Fruit fly (Drosophila melanogaster) whole organism, embryonic: ENCODE measurements around the gene Rpn2.

Experiments
- Antp ChIP-seq: fragments of 200-800 bp; sonication (Bioruptor generic); optimal IDR thresholded peaks from 3 replicates; lab custom pipeline; 2016; ENCODE audit warnings: missing biosample characterization, missing genetic modification characterization
- Asciz ChIP-seq: fragments of 200-800 bp; sonication (Bioruptor generic); optimal IDR thresholded peaks from 2 replicates; lab custom pipeline; 2017; ENCODE audit warnings: missing biosample characterization, mild to moderate bottlenecking, missing genetic modification characterization, missing genetic modification reagents
- CG10209 ChIP-seq: fragments of 200-800 bp; sonication (Bioruptor generic); optimal IDR thresholded peaks from 3 replicates; lab custom pipeline; 2017; ENCODE audit warnings: missing biosample characterization, mild to moderate bottlenecking, missing genetic modification characterization, missing genetic modification reagents
- CG10274 ChIP-seq: fragments of 200-800 bp; sonication (Bioruptor generic); optimal IDR thresholded peaks from 3 replicates; lab custom pipeline; 2017; ENCODE audit warnings: missing biosample characterization, mild to moderate bottlenecking, missing genetic modification characterization
- CG12219 ChIP-seq: fragments of 200-800 bp; sonication (Bioruptor generic); optimal IDR thresholded peaks from 3 replicates; lab custom pipeline; 2018; ENCODE audit warnings: missing biosample characterization, mild to moderate bottlenecking, missing genetic modification characterization
- CG1233 ChIP-seq: fragments of 200-800 bp; sonication (Bioruptor generic); optimal IDR thresholded peaks from 4 replicates; lab custom pipeline; 2018; ENCODE audit warnings: missing biosample characterization, mild to moderate bottlenecking, missing genetic modification characterization
- CG15269 ChIP-seq: fragments of 200-800 bp; sonication (Bioruptor generic); optimal IDR thresholded peaks from 2 replicates; lab custom pipeline; 2018; ENCODE audit warnings: missing biosample characterization, mild to moderate bottlenecking, missing genetic modification characterization, moderate library complexity
- CG17186 ChIP-seq: fragments of 200-800 bp; sonication (Bioruptor generic); optimal IDR thresholded peaks from 3 replicates; lab custom pipeline; 2017; ENCODE audit warnings: missing biosample characterization, missing genetic modification reagents, missing genetic modification characterization
- CG1832 ChIP-seq: fragments of 200-800 bp; sonication (Bioruptor generic); optimal IDR thresholded peaks from 2 replicates; lab custom pipeline; 2017; ENCODE audit warnings: missing biosample characterization, mild to moderate bottlenecking, missing genetic modification characterization, inconsistent platforms
- CG18476 ChIP-seq: fragments of 200-800 bp; sonication (Bioruptor generic); optimal IDR thresholded peaks from 2 replicates; lab custom pipeline; 2016; ENCODE audit warnings: missing biosample characterization, mild to moderate bottlenecking, missing genetic modification characterization
- CG18599 ChIP-seq: fragments of 200-800 bp; sonication (Bioruptor generic); optimal IDR thresholded peaks from 3 replicates; lab custom pipeline; 2017; ENCODE audit warnings: missing biosample characterization, missing genetic modification characterization, mild to moderate bottlenecking, moderate library complexity, missing genetic modification reagents
- CG18619 ChIP-seq: fragments of 200-800 bp; sonication (Bioruptor generic); optimal IDR thresholded peaks from 3 replicates; lab custom pipeline; 2017; ENCODE audit warnings: missing biosample characterization, mild to moderate bottlenecking, missing genetic modification characterization
- CG2116 ChIP-seq: fragments of 200-800 bp; sonication (Bioruptor generic); optimal IDR thresholded peaks from 3 replicates; lab custom pipeline; 2018; ENCODE audit warnings: missing biosample characterization, mild to moderate bottlenecking, missing genetic modification characterization
- CG3163 ChIP-seq: fragments of 200-800 bp; sonication (Bioruptor generic); optimal IDR thresholded peaks from 3 replicates; lab custom pipeline; 2016; ENCODE audit warnings: missing biosample characterization, missing genetic modification characterization
- CG43689 ChIP-seq: fragments of 200-800 bp; sonication (Bioruptor generic); IDR thresholded peaks from 2 replicates; pipeline ENCODE4 v1.3.6; 2022; ENCODE audit warnings: missing biosample characterization, missing genetic modification characterization
- CG4854 ChIP-seq: fragments of 200-800 bp; sonication (Bioruptor generic); optimal IDR thresholded peaks from 2 replicates; lab custom pipeline; 2016; ENCODE audit warnings: missing biosample characterization, missing genetic modification characterization, inconsistent platforms
- CG5245 ChIP-seq: fragments of 200-800 bp; sonication (Bioruptor generic); optimal IDR thresholded peaks from 3 replicates; lab custom pipeline; 2016; ENCODE audit warnings: missing biosample characterization, missing genetic modification characterization
- CG6854 ChIP-seq: fragments of 200-800 bp; sonication (Bioruptor generic); optimal IDR thresholded peaks from 3 replicates; lab custom pipeline; 2017; ENCODE audit warnings: missing biosample characterization, mild to moderate bottlenecking, missing genetic modification characterization
- CG9609 ChIP-seq: fragments of 200-800 bp; sonication (Bioruptor generic); optimal IDR thresholded peaks from 3 replicates; lab custom pipeline; 2016; ENCODE audit warnings: missing biosample characterization, missing genetic modification characterization
- CG9817 ChIP-seq: fragments of 200-800 bp; sonication (Bioruptor generic); optimal IDR thresholded peaks from 2 replicates; lab custom pipeline; 2018; ENCODE audit warnings: missing biosample characterization, mild to moderate bottlenecking, missing genetic modification characterization, moderate library complexity
- Dp ChIP-seq: fragments of 200-800 bp; sonication (Bioruptor generic); optimal IDR thresholded peaks from 2 replicates; lab custom pipeline; 2018; ENCODE audit warnings: missing biosample characterization, mild to moderate bottlenecking, missing genetic modification characterization, moderate library complexity
- E2f2 ChIP-seq: fragments of 200-800 bp; sonication (Bioruptor generic); IDR thresholded peaks from 2 replicates; pipeline ENCODE4 v1.3.6; 2022; ENCODE audit warnings: missing biosample characterization, missing genetic modification characterization
- GATAe ChIP-seq: fragments of 200-800 bp; sonication (Bioruptor generic); conservative IDR thresholded peaks from 2 replicates; pipeline ENCODE4 v1.3.6; 2022; ENCODE audit warnings: missing biosample characterization, missing genetic modification characterization
- H15 ChIP-seq: fragments of 200-800 bp; sonication (Bioruptor generic); IDR thresholded peaks from 3 replicates; pipeline ENCODE4 v1.3.6; 2022; ENCODE audit warnings: missing biosample characterization, missing genetic modification characterization
- HLHmδ ChIP-seq: fragments of 200-800 bp; sonication (Bioruptor generic); optimal IDR thresholded peaks from 2 replicates; lab custom pipeline; 2018; ENCODE audit warnings: missing biosample characterization, mild to moderate bottlenecking, missing genetic modification characterization, moderate library complexity
- Jarid2 ChIP-seq: fragments of 200-800 bp; sonication (Bioruptor generic); optimal IDR thresholded peaks from 3 replicates; lab custom pipeline; 2017; ENCODE audit warnings: mild to moderate bottlenecking, missing biosample characterization, missing genetic modification reagents, missing genetic modification characterization
- Lpt ChIP-seq: fragments of >200 bp; optimal IDR thresholded peaks from 2 replicates; lab custom pipeline; 2018; ENCODE audit warnings: missing biosample characterization, missing genetic modification characterization
- MBD-R2 ChIP-seq: fragments of 200-800 bp; sonication (Bioruptor generic); IDR thresholded peaks from 2 replicates; pipeline ENCODE4 v1.3.6; 2022; ENCODE audit warnings: missing biosample characterization, missing genetic modification characterization
- MESR4 ChIP-seq: fragments of 200-800 bp; sonication (Bioruptor generic); optimal IDR thresholded peaks from 2 replicates; lab custom pipeline; 2018; ENCODE audit warnings: missing biosample characterization, mild to moderate bottlenecking, missing genetic modification characterization, moderate library complexity
- NfI ChIP-seq: fragments of 200-800 bp; sonication (Bioruptor generic); optimal IDR thresholded peaks from 3 replicates; lab custom pipeline; 2018; ENCODE audit warnings: missing biosample characterization, mild to moderate bottlenecking, missing genetic modification characterization, moderate library complexity
- ase ChIP-seq: fragments of 200-800 bp; sonication (Bioruptor generic); IDR thresholded peaks from 3 replicates; pipeline ENCODE4 v1.3.6; 2022; ENCODE audit warnings: missing biosample characterization, missing genetic modification characterization
- chif ChIP-seq, 2 experiments: fragments of 200-800 bp; sonication (Bioruptor generic); optimal IDR thresholded peaks; 3 replicates each; lab custom pipeline; 2016; ENCODE audit warnings: missing biosample characterization in 2 of 2, missing genetic modification characterization in 2 of 2
- crol ChIP-seq: fragments of 200-800 bp; sonication (Bioruptor generic); IDR thresholded peaks from 2 replicates; pipeline ENCODE4 v1.3.6; 2022; ENCODE audit warnings: missing biosample characterization, missing genetic modification characterization
- ewg ChIP-seq: fragments of 200-800 bp; sonication (Bioruptor generic); optimal IDR thresholded peaks from 3 replicates; lab custom pipeline; 2017; ENCODE audit warnings: mild to moderate bottlenecking, missing biosample characterization, missing genetic modification reagents, missing genetic modification characterization
- gfzf ChIP-seq: fragments of 200-800 bp; sonication (Bioruptor generic); optimal IDR thresholded peaks from 2 replicates; lab custom pipeline; 2016; ENCODE audit warnings: missing biosample characterization, mild to moderate bottlenecking, missing genetic modification characterization, moderate library complexity
- ind ChIP-seq: fragments of 200-800 bp; sonication (Bioruptor generic); optimal IDR thresholded peaks from 3 replicates; lab custom pipeline; 2016; ENCODE audit warnings: missing biosample characterization, missing genetic modification characterization
- inv ChIP-seq: fragments of 200-800 bp; sonication (Bioruptor generic); IDR thresholded peaks from 2 replicates; pipeline ENCODE4 v1.3.6; 2022; ENCODE audit warnings: missing biosample characterization, missing genetic modification characterization; ENCODE audit not compliant: partially characterized antibody
- oc ChIP-seq: fragments of 200-800 bp; sonication (Bioruptor generic); optimal IDR thresholded peaks from 2 replicates; lab custom pipeline; 2018; ENCODE audit warnings: missing biosample characterization, mild to moderate bottlenecking, missing genetic modification characterization, moderate library complexity
- onecut ChIP-seq: fragments of 200-800 bp; sonication (Bioruptor generic); IDR thresholded peaks from 2 replicates; pipeline ENCODE4 v1.3.6; 2022; ENCODE audit warnings: missing biosample characterization, missing genetic modification characterization
- pfk ChIP-seq: fragments of 200-800 bp; sonication (Bioruptor generic); optimal IDR thresholded peaks from 2 replicates; lab custom pipeline; 2018; ENCODE audit warnings: missing biosample characterization, mild to moderate bottlenecking, missing genetic modification characterization, moderate library complexity
- phol ChIP-seq: fragments of 200-800 bp; sonication (Bioruptor generic); optimal IDR thresholded peaks from 3 replicates; lab custom pipeline; 2018; ENCODE audit warnings: missing biosample characterization, mild to moderate bottlenecking, missing genetic modification characterization, moderate library complexity
- pita ChIP-seq: fragments of 200-800 bp; sonication (Bioruptor generic); optimal IDR thresholded peaks from 2 replicates; lab custom pipeline; 2017; ENCODE audit warnings: missing biosample characterization, mild to moderate bottlenecking, missing genetic modification characterization
- sd ChIP-seq: fragments of 200-800 bp; sonication (Bioruptor generic); optimal IDR thresholded peaks from 3 replicates; lab custom pipeline; 2018; ENCODE audit warnings: missing biosample characterization, mild to moderate bottlenecking, missing genetic modification characterization, moderate library complexity
- sob ChIP-seq: fragments of 200-800 bp; sonication (Bioruptor generic); IDR thresholded peaks from 2 replicates; pipeline ENCODE4 v1.3.6; 2022; ENCODE audit warnings: missing biosample characterization, missing genetic modification characterization
- sqz ChIP-seq: fragments of 200-800 bp; sonication (Bioruptor generic); optimal IDR thresholded peaks from 3 replicates; lab custom pipeline; 2018; ENCODE audit warnings: missing biosample characterization, mild to moderate bottlenecking, missing genetic modification characterization
- tin ChIP-seq: fragments of 200-800 bp; sonication (Bioruptor generic); optimal IDR thresholded peaks from 3 replicates; lab custom pipeline; 2016; ENCODE audit warnings: missing biosample characterization, missing genetic modification characterization
- toy ChIP-seq: fragments of 200-800 bp; sonication (Bioruptor generic); IDR thresholded peaks from 2 replicates; pipeline ENCODE4 v1.3.6; 2022; ENCODE audit warnings: missing biosample characterization, missing genetic modification characterization
- usp ChIP-seq: fragments of >200 bp; optimal IDR thresholded peaks from 2 replicates; lab custom pipeline; 2017; ENCODE audit warnings: missing biosample characterization, missing genetic modification characterization
- vfl ChIP-seq: fragments of 200-800 bp; sonication (Bioruptor generic); optimal IDR thresholded peaks from 2 replicates; lab custom pipeline; 2016; ENCODE audit warnings: missing biosample characterization, missing genetic modification characterization

The Rpn2 gene

DNA sequence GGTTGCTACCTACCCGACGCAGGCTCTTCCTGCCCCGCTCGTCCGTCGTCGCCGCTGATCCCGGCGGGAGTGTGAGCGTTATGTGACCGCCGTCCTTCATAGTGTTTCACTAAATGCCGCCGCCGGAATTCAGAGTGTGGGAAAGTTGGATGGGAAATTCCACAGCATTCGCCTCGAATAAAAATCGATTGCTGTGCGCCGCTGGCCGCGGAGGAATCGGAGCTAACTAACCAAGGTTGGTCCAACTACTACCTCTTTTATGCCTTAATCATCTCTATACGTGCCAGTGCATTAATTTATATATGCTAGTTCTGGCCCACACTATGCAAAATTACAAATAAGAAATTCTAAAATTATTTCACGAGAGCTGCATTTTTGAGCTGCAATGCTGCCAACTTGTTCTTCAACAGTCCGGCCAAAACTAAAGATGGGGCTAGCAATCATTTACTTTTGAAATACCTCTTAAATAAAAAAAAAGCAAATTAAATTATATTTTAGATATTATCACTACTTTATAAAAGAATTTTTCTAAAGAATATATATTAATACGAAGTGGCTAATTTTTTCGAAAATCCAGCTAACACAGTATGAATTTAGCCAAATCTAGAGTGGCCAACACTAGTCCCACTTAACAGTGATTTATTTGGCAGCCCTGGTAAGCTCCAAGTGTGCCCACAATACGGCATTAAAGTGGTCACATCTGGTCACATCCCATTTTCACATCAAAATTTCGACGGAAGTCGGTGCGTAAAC is 40.8 kb upstream of the Rpn2 start, which contains the start of the genes alpha-Man-Ib and Pdhb (continued):
- peak; percentile 11 for TF ChIP-seq pfk (GFP tag; lab: Kevin White, UChicago)
- TF ChIP-seq HLHmδ: no peak
- TF ChIP-seq CG18619: peak; percentile 71
- TF ChIP-seq CG18476 (GFP tag; lab: Kevin White, UChicago): peak; percentile 8
- peak; percentile 80 for TF ChIP-seq CG18599 (GFP tag; lab: Kevin White, UChicago)
- peak; percentile 52 for TF ChIP-seq E2f2 (GFP tag; lab: Robert Waterston, UW)
- peak; percentile 65; the same call in 2 of the 3 replicates for TF ChIP-seq H15 (GFP tag; lab: Robert Waterston, UW)
- TF ChIP-seq crol (GFP tag; lab: Robert Waterston, UW): no peak
- TF ChIP-seq ewg: peak; percentile 69
- peak; percentile 97 for TF ChIP-seq onecut (GFP tag; lab: Robert Waterston, UW)
- peak; percentile 4 for TF ChIP-seq MESR4
- peak; percentile 82 for TF ChIP-seq NfI (GFP tag; lab: Kevin White, UChicago)
- TF ChIP-seq Dp (GFP tag; lab: Kevin White, UChicago): peak; percentile 31
- TF ChIP-seq phol: peak; percentile 93
- TF ChIP-seq CG9609 (GFP tag; lab: Kevin White, UChicago): no peak
- no peak for TF ChIP-seq Lpt (GFP tag; lab: Kevin White, UChicago)
- TF ChIP-seq Jarid2: peak; percentile 58
- no peak for TF ChIP-seq usp (GFP tag; lab: Kevin White, UChicago)
- TF ChIP-seq Asciz: no peak
- TF ChIP-seq tin (GFP tag; lab: Kevin White, UChicago): peak; percentile 85
- no peak for TF ChIP-seq CG15269
- peak; percentile 41 to 49 for TF ChIP-seq chif (GFP tag; optimal IDR thresholded peaks at IDR 0.05; lab: Kevin White, UChicago)
- TF ChIP-seq CG5245: peak; percentile 31
- TF ChIP-seq CG9817: peak; percentile 91
- peak; percentile 78 for TF ChIP-seq gfzf (GFP tag; lab: Kevin White, UChicago)
- TF ChIP-seq inv (GFP tag; lab: Robert Waterston, UW): no peak; the same call in 1 of the 2 replicates
- TF ChIP-seq CG12219 (GFP tag; lab: Kevin White, UChicago): peak; percentile 6
- peak; percentile 92 for TF ChIP-seq MBD-R2
- no peak for TF ChIP-seq CG3163 (GFP tag; lab: Kevin White, UChicago)
- no peak for TF ChIP-seq toy (GFP tag; lab: Robert Waterston, UW)
- peak; percentile 57 for TF ChIP-seq CG1233
- peak; percentile 38; the same call in 1 of the 2 replicates for TF ChIP-seq GATAe
- peak; percentile 44 for TF ChIP-seq CG17186 (GFP tag; lab: Kevin White, UChicago)
- TF ChIP-seq CG43689 (GFP tag; lab: Robert Waterston, UW): no peak
- peak; percentile 83 for TF ChIP-seq ind (GFP tag; lab: Kevin White, UChicago)
- TF ChIP-seq vfl (GFP tag; lab: Kevin White, UChicago): peak; percentile 26
- peak; percentile 92 for TF ChIP-seq sd (tag; lab: Kevin White, UChicago)
- no peak for TF ChIP-seq CG4854 (GFP tag; lab: Kevin White, UChicago)
- no peak for TF ChIP-seq sqz (GFP tag; lab: Kevin White, UChicago)
- no peak for TF ChIP-seq oc (tag; lab: Kevin White, UChicago)
- TF ChIP-seq pita (GFP tag; lab: Kevin White, UChicago): no peak
- no peak for TF ChIP-seq CG6854 (GFP tag; lab: Kevin White, UChicago)
- peak; percentile 83; the same call in 1 of the 2 replicates for TF ChIP-seq sob (GFP tag; lab: Robert Waterston, UW)
- peak; percentile 74 for TF ChIP-seq ase (GFP tag; lab: Robert Waterston, UW)
- TF ChIP-seq CG1832 (GFP tag; lab: Kevin White, UChicago): no peak
- TF ChIP-seq Antp: peak; percentile 56
- TF ChIP-seq CG2116 (GFP tag; lab: Kevin White, UChicago): peak; percentile 93
- peak; percentile 80 for TF ChIP-seq CG10209 (GFP tag; lab: Kevin White, UChicago)
- peak; percentile 23 for TF ChIP-seq CG10274
